Fruit fly (Drosophila melanogaster) whole organism, embryonic: ENCODE results near the gene CG9173.

ENCODE experiments used
- Aef1 ChIP-seq: fragments of 200-800 bp; sonication (Bioruptor generic); IDR thresholded peaks from 3 replicates; pipeline ENCODE4 v1.3.6; 2022; ENCODE audit warnings: missing biosample characterization, missing genetic modification characterization
- Asciz ChIP-seq: fragments of 200-800 bp; sonication (Bioruptor generic); optimal IDR thresholded peaks from 2 replicates; lab custom pipeline; 2017; ENCODE audit warnings: missing biosample characterization, mild to moderate bottlenecking, missing genetic modification characterization, missing genetic modification reagents
- CG10267 ChIP-seq: fragments of 200-800 bp; sonication (Bioruptor generic); optimal IDR thresholded peaks from 2 replicates; lab custom pipeline; 2018; ENCODE audit warnings: missing biosample characterization, mild to moderate bottlenecking, missing genetic modification characterization, moderate library complexity
- CG10979 ChIP-seq: fragments of 200-800 bp; sonication (Bioruptor generic); optimal IDR thresholded peaks from 2 replicates; lab custom pipeline; 2018; ENCODE audit warnings: missing biosample characterization, mild to moderate bottlenecking, missing genetic modification characterization, moderate library complexity
- CG12104 ChIP-seq: fragments of 200-800 bp; sonication (Bioruptor generic); optimal IDR thresholded peaks from 3 replicates; lab custom pipeline; 2016; ENCODE audit warnings: missing biosample characterization, missing genetic modification characterization
- CG13424 ChIP-seq: fragments of 200-800 bp; sonication (Bioruptor generic); optimal IDR thresholded peaks from 2 replicates; lab custom pipeline; 2019; ENCODE audit warnings: missing biosample characterization, mild to moderate bottlenecking, missing genetic modification characterization, moderate library complexity
- CG14710 ChIP-seq: fragments of 200-800 bp; sonication (Bioruptor generic); optimal IDR thresholded peaks from 3 replicates; lab custom pipeline; 2019; ENCODE audit warnings: missing biosample characterization, mild to moderate bottlenecking, missing genetic modification characterization, moderate library complexity
- CG17359 ChIP-seq: fragments of 200-800 bp; sonication (Bioruptor generic); optimal IDR thresholded peaks from 3 replicates; lab custom pipeline; 2018; ENCODE audit warnings: missing biosample characterization, mild to moderate bottlenecking, missing genetic modification characterization, moderate library complexity
- CG18599 ChIP-seq: fragments of 200-800 bp; sonication (Bioruptor generic); optimal IDR thresholded peaks from 3 replicates; lab custom pipeline; 2017; ENCODE audit warnings: missing biosample characterization, missing genetic modification characterization, mild to moderate bottlenecking, moderate library complexity, missing genetic modification reagents
- CG2120 ChIP-seq: fragments of 200-800 bp; sonication (Bioruptor generic); optimal IDR thresholded peaks from 3 replicates; lab custom pipeline; 2016; ENCODE audit warnings: missing biosample characterization, missing genetic modification characterization
- CG2199 ChIP-seq: fragments of 200-800 bp; sonication (Bioruptor generic); IDR thresholded peaks from 3 replicates; pipeline ENCODE4 v1.3.6; 2022; ENCODE audit warnings: missing biosample characterization, missing genetic modification characterization
- CG2678 ChIP-seq: fragments of 200-800 bp; sonication (Bioruptor generic); optimal IDR thresholded peaks from 3 replicates; lab custom pipeline; 2019; ENCODE audit warnings: missing biosample characterization, mild to moderate bottlenecking, missing genetic modification characterization, moderate library complexity
- CG32532 ChIP-seq: fragments of 200-800 bp; sonication (Bioruptor generic); IDR thresholded peaks from 2 replicates; pipeline ENCODE4 v1.3.6; 2022; ENCODE audit warnings: missing biosample characterization, missing genetic modification characterization
- CG4820 ChIP-seq: fragments of 200-800 bp; sonication (Bioruptor generic); optimal IDR thresholded peaks from 3 replicates; lab custom pipeline; 2016; ENCODE audit warnings: missing biosample characterization, missing genetic modification characterization
- CG5180 ChIP-seq: fragments of 200-800 bp; sonication (Bioruptor generic); optimal IDR thresholded peaks from 3 replicates; lab custom pipeline; 2017; ENCODE audit warnings: missing biosample characterization, missing genetic modification characterization, mild to moderate bottlenecking, moderate library complexity, missing genetic modification reagents
- CG5953 ChIP-seq: fragments of 200-800 bp; sonication (Bioruptor generic); IDR thresholded peaks from 2 replicates; pipeline ENCODE4 v1.3.6; 2022; ENCODE audit warnings: missing biosample characterization, missing genetic modification characterization
- CG6175 ChIP-seq: fragments of 200-800 bp; sonication (Bioruptor generic); IDR thresholded peaks from 3 replicates; pipeline ENCODE4 v1.3.6; 2022; ENCODE audit warnings: missing biosample characterization, missing genetic modification characterization
- CG6813 ChIP-seq: fragments of 200-800 bp; sonication (Bioruptor generic); optimal IDR thresholded peaks from 2 replicates; lab custom pipeline; 2017; ENCODE audit warnings: missing biosample characterization, missing genetic modification characterization, mild to moderate bottlenecking, moderate library complexity, missing genetic modification reagents
- D ChIP-seq, 2 experiments: fragments of 200-800 bp in 1 of 2; fragments of >200 bp in 1 of 2; sonication (Bioruptor generic) in 1 of 2; optimal IDR thresholded peaks; 2 replicates in 1 of 2; 3 replicates in 1 of 2; lab custom pipeline; 2017; ENCODE audit warnings: mild to moderate bottlenecking in 1 of 2, missing biosample characterization in 1 of 2, missing genetic modification characterization in 1 of 2, missing genetic modification reagents in 1 of 2
- HLH3B ChIP-seq: fragments of 200-800 bp; sonication (Bioruptor generic); IDR thresholded peaks from 2 replicates; pipeline ENCODE4 v1.3.6; 2022; ENCODE audit warnings: missing biosample characterization, missing genetic modification characterization
- HmgD ChIP-seq: fragments of 200-800 bp; sonication (Bioruptor generic); optimal IDR thresholded peaks from 3 replicates; lab custom pipeline; 2016; ENCODE audit warnings: missing biosample characterization, missing genetic modification characterization
- Mad ChIP-seq: fragments of 200-800 bp; sonication (Bioruptor generic); optimal IDR thresholded peaks from 2 replicates; lab custom pipeline; 2016; ENCODE audit warnings: missing biosample characterization, missing genetic modification characterization
- NFAT ChIP-seq: fragments of 200-800 bp; sonication (Bioruptor generic); IDR thresholded peaks from 2 replicates; pipeline ENCODE4 v1.3.6; 2022; ENCODE audit warnings: missing biosample characterization, missing genetic modification characterization
- NK7.1 ChIP-seq: fragments of 200-800 bp; sonication (Bioruptor generic); optimal IDR thresholded peaks from 3 replicates; lab custom pipeline; 2016; ENCODE audit warnings: missing biosample characterization, missing genetic modification characterization
- Neu2 ChIP-seq: fragments of 200-800 bp; sonication (Bioruptor generic); optimal IDR thresholded peaks from 3 replicates; lab custom pipeline; 2016; ENCODE audit warnings: missing biosample characterization, missing genetic modification characterization, borderline replicate concordance
- Optix ChIP-seq: fragments of 200-800 bp; sonication (Bioruptor generic); IDR thresholded peaks from 3 replicates; pipeline ENCODE4 v1.3.6; 2022; ENCODE audit warnings: missing biosample characterization, missing genetic modification characterization
- Sry-β ChIP-seq: fragments of 200-800 bp; sonication (Bioruptor generic); optimal IDR thresholded peaks from 2 replicates; lab custom pipeline; 2018; ENCODE audit warnings: missing biosample characterization, mild to moderate bottlenecking, missing genetic modification characterization, moderate library complexity
- Xrp1 ChIP-seq: fragments of 200-800 bp; sonication (Bioruptor generic); IDR thresholded peaks from 2 replicates; pipeline ENCODE4 v1.3.6; 2022; ENCODE audit warnings: missing biosample characterization, missing genetic modification characterization
- abd-A ChIP-seq: fragments of 200-800 bp; sonication (Bioruptor generic); optimal IDR thresholded peaks from 3 replicates; lab custom pipeline; 2019; ENCODE audit warnings: missing biosample characterization, mild to moderate bottlenecking, missing genetic modification characterization, moderate library complexity
- cad ChIP-seq: fragments of >200 bp; optimal IDR thresholded peaks from 2 replicates; lab custom pipeline; 2017; ENCODE audit warnings: missing biosample characterization, missing genetic modification characterization
- croc ChIP-seq: fragments of 200-800 bp; sonication (Bioruptor generic); conservative IDR thresholded peaks from 3 replicates; pipeline ENCODE4 v1.3.6; 2022; ENCODE audit warnings: missing biosample characterization, missing genetic modification characterization
- crol ChIP-seq: fragments of 200-800 bp; sonication (Bioruptor generic); IDR thresholded peaks from 2 replicates; pipeline ENCODE4 v1.3.6; 2022; ENCODE audit warnings: missing biosample characterization, missing genetic modification characterization
- disco-r ChIP-seq: fragments of 200-800 bp; sonication (Bioruptor generic); optimal IDR thresholded peaks from 2 replicates; lab custom pipeline; 2016; ENCODE audit warnings: missing biosample characterization, missing genetic modification characterization
- dmrt11E ChIP-seq: fragments of 200-800 bp; sonication (Bioruptor generic); optimal IDR thresholded peaks from 3 replicates; lab custom pipeline; 2018; ENCODE audit warnings: missing biosample characterization, mild to moderate bottlenecking, missing genetic modification characterization, moderate library complexity
- dysf ChIP-seq: fragments of 200-800 bp; sonication (Bioruptor generic); IDR thresholded peaks from 3 replicates; pipeline ENCODE4 v1.3.6; 2022; ENCODE audit warnings: missing biosample characterization, missing genetic modification characterization
- ems ChIP-seq: fragments of 200-800 bp; sonication (Bioruptor generic); optimal IDR thresholded peaks from 3 replicates; lab custom pipeline; 2016; ENCODE audit warnings: missing biosample characterization, missing genetic modification characterization
- fd96Cb ChIP-seq: fragments of 200-800 bp; sonication (Bioruptor generic); optimal IDR thresholded peaks from 2 replicates; lab custom pipeline; 2018; ENCODE audit warnings: missing biosample characterization, mild to moderate bottlenecking, missing genetic modification characterization, moderate library complexity
- hth ChIP-seq: fragments of >200 bp; optimal IDR thresholded peaks from 2 replicates; lab custom pipeline; 2017; ENCODE audit warnings: inconsistent platforms
- mam ChIP-seq: fragments of 200-800 bp; sonication (Bioruptor generic); optimal IDR thresholded peaks from 3 replicates; lab custom pipeline; 2016; ENCODE audit warnings: missing biosample characterization, missing genetic modification characterization
- org-1 ChIP-seq: fragments of 200-800 bp; sonication (Bioruptor generic); optimal IDR thresholded peaks from 2 replicates; lab custom pipeline; 2017; ENCODE audit warnings: missing biosample characterization, missing genetic modification characterization
- pho ChIP-seq: fragments of 200-800 bp; sonication (Bioruptor generic); optimal IDR thresholded peaks from 2 replicates; lab custom pipeline; 2016; ENCODE audit warnings: missing biosample characterization, missing genetic modification characterization
- sd ChIP-seq: fragments of 200-800 bp; sonication (Bioruptor generic); optimal IDR thresholded peaks from 3 replicates; lab custom pipeline; 2018; ENCODE audit warnings: missing biosample characterization, mild to moderate bottlenecking, missing genetic modification characterization, moderate library complexity
- sens ChIP-seq: fragments of 200-800 bp; sonication (Bioruptor generic); peaks from one replicate; lab custom pipeline; 2016; ENCODE audit warnings: missing biosample characterization, missing genetic modification characterization
- sisA ChIP-seq: fragments of 200-800 bp; sonication (Bioruptor generic); IDR thresholded peaks from 2 replicates; pipeline ENCODE4 v1.3.6; 2022; ENCODE audit warnings: missing biosample characterization, missing genetic modification characterization
- tll ChIP-seq, 2 experiments: fragments of 200-800 bp in 1 of 2; fragments of >200 bp in 1 of 2; sonication (Bioruptor generic) in 1 of 2; optimal IDR thresholded peaks; 2 replicates each; lab custom pipeline; 2017 to 2019; ENCODE audit warnings: missing biosample characterization in 2 of 2, missing genetic modification characterization in 2 of 2, mild to moderate bottlenecking in 1 of 2, moderate library complexity in 1 of 2
- zen ChIP-seq: fragments of 200-800 bp; sonication (Bioruptor generic); optimal IDR thresholded peaks from 3 replicates; lab custom pipeline; 2018; ENCODE audit warnings: missing biosample characterization, mild to moderate bottlenecking, missing genetic modification characterization, moderate library complexity
- zf30C ChIP-seq: fragments of 200-800 bp; sonication (Bioruptor generic); optimal IDR thresholded peaks from 3 replicates; lab custom pipeline; 2018; ENCODE audit warnings: missing biosample characterization, mild to moderate bottlenecking, missing genetic modification characterization

CG9173 gene

DNA sequence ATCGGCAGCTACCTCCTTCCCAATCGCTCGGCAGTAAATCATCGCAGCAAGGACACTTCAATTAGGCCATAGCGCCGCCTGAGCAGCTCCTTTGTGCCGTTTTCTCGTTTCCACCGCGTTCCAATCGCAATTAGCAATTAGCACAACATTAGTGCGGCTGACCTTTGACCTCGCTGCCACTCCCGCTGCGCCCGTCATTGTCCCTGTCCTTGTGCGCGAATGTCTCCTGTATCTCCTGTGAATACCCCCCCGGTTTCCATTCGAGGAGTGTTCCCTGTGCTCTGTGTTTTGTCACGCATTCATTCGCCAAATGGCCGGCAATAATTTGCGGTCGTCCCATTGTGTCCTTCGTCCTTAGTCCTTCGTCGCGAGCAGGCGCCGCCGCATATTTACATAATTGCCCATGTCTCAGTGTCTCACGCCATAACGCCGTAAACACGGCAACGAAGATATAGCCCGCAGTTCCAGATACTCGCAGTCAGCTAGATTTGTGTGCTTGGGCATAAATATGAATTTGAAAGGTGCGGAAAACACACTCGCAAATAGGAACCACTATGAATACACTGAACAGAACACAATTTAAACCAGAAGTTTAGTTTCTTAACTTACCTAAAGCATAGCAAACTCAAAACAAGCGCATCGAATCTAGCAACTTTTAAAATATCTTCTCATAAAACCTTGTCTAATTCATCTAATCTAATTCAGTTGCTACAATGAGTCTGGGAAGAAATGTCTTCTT, 12.7 kb downstream of the CG9173 start, which contains the start of gene CG9168:
TSS of gene CG9168 (plus strand) at position 689 of the 739 bp plus-strand sequence.
- no peak for TF ChIP-seq CG4820
- no peak for TF ChIP-seq sd (tag; lab: Kevin White, UChicago)
- no peak for TF ChIP-seq dysf
- TF ChIP-seq cad (GFP tag; lab: Kevin White, UChicago) = peak; percentile 85
- TF ChIP-seq D (optimal IDR thresholded peaks at IDR 0.05; lab: Kevin White, UChicago) = peak; percentile 98
- TF ChIP-seq D (GFP tag; optimal IDR thresholded peaks at IDR 0.05; lab: Kevin White, UChicago) = no peak
- TF ChIP-seq zen (tag; lab: Kevin White, UChicago) = peak; percentile 99
- TF ChIP-seq tll (GFP tag; optimal IDR thresholded peaks at IDR 0.05; lab: Kevin White, UChicago) = peak in 1 of 2 experiments; percentile 83
- peak; percentile 9 for TF ChIP-seq abd-A (tag; lab: Kevin White, UChicago)
- TF ChIP-seq, all 482 proteins: peak for 5

DNA sequence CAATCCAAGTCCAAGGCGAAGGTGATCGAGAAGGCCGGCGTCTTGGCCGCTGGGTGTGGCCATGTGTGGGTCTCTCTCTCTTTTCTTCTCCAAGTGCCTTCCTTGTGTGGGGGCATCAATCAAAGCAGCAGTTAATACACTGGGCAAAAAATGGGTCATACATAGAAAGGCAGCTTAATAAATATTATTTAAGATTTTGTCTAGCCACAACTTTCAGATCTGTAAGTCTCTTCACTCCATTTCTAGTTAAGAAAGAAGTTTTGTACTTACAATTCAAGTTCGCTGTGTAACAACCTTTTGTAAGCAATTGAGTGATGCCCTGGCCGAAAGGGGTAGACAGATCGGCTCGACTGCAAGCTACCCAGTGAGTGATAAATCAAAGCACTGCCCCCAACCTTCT, 15.2 kb downstream of the CG9173 start:
- peak; percentile 82 for TF ChIP-seq sens (GFP tag; lab: Kevin White, UChicago)
- TF ChIP-seq CG13424 = no peak
- TF ChIP-seq CG18599 (GFP tag; lab: Kevin White, UChicago) = peak; percentile 3
- TF ChIP-seq CG17359 (tag; lab: Kevin White, UChicago) = peak; percentile 36
- peak; percentile 11 for TF ChIP-seq fd96Cb
- no peak for TF ChIP-seq CG12104 (GFP tag; lab: Kevin White, UChicago)
- no peak for TF ChIP-seq CG5953 (GFP tag; lab: Robert Waterston, UW)
- TF ChIP-seq NFAT (GFP tag; lab: Robert Waterston, UW) = no peak
- no peak for TF ChIP-seq hth (lab: Kevin White, UChicago)
- no peak for TF ChIP-seq D (optimal IDR thresholded peaks at IDR 0.05; lab: Kevin White, UChicago)
- peak; percentile 9 for TF ChIP-seq D (GFP tag; optimal IDR thresholded peaks at IDR 0.05; lab: Kevin White, UChicago)
- TF ChIP-seq Aef1 (GFP tag; lab: Robert Waterston, UW) = no peak
- TF ChIP-seq org-1 (GFP tag; lab: Kevin White, UChicago) = no peak
- no peak for TF ChIP-seq CG6175
- no peak for TF ChIP-seq CG5180 (GFP tag; lab: Kevin White, UChicago)
- no peak for TF ChIP-seq Optix (GFP tag; lab: Robert Waterston, UW)
- no peak for TF ChIP-seq Neu2 (GFP tag; lab: Kevin White, UChicago)
- no peak for TF ChIP-seq HmgD (GFP tag; lab: Kevin White, UChicago)
- peak; percentile 6 for TF ChIP-seq CG14710
- no peak for TF ChIP-seq CG2120
- TF ChIP-seq dmrt11E = no peak
- TF ChIP-seq sisA (GFP tag; lab: Robert Waterston, UW) = peak; percentile 37; the same call in 1 of the 2 replicates
- no peak for TF ChIP-seq Sry-β
- no peak for TF ChIP-seq zf30C (GFP tag; lab: Kevin White, UChicago)
- TF ChIP-seq ems (GFP tag; lab: Kevin White, UChicago) = no peak
- no peak for TF ChIP-seq CG6813 (GFP tag; lab: Kevin White, UChicago)
- no peak for TF ChIP-seq CG2678 (tag; lab: Kevin White, UChicago)
- TF ChIP-seq NK7.1 (GFP tag; lab: Kevin White, UChicago) = no peak
- no peak for TF ChIP-seq pho (GFP tag; lab: Kevin White, UChicago)
- TF ChIP-seq mam = no peak
- peak; percentile 26; the same call in 1 of the 2 replicates for TF ChIP-seq HLH3B (GFP tag; lab: Robert Waterston, UW)
- peak; percentile 35 for TF ChIP-seq CG10979
- no peak for TF ChIP-seq CG2199 (GFP tag; lab: Robert Waterston, UW)
- TF ChIP-seq croc = no peak
- no peak for TF ChIP-seq Asciz (GFP tag; lab: Kevin White, UChicago)
- peak; percentile 26; the same call in 1 of the 2 replicates for TF ChIP-seq Xrp1
- TF ChIP-seq CG10267 (tag; lab: Kevin White, UChicago) = peak; percentile 30
- TF ChIP-seq Mad (GFP tag; lab: Kevin White, UChicago) = no peak
- no peak for TF ChIP-seq disco-r (GFP tag; lab: Kevin White, UChicago)
- no peak for TF ChIP-seq crol (GFP tag; lab: Robert Waterston, UW)
- no peak for TF ChIP-seq CG32532 (GFP tag; lab: Robert Waterston, UW)
